Fruit fly (Drosophila melanogaster) whole organism: Measurements from ENCODE around the gene MED6.

Experiments
- CG8478 ChIP-seq: fragments of >200 bp; optimal IDR thresholded peaks from 2 replicates; lab custom pipeline; 2018; ENCODE audit warnings: inconsistent platforms
- Dll ChIP-seq: fragments of >200 bp; optimal IDR thresholded peaks from 2 replicates; lab custom pipeline; 2017
- EcR ChIP-seq, 2 experiments: fragments of >200 bp; optimal IDR thresholded peaks; 2 replicates each; lab custom pipeline; 2017; ENCODE audit warnings: missing biosample characterization in 2 of 2, missing genetic modification characterization in 2 of 2, missing genetic modification reagents in 2 of 2
- pan ChIP-seq: fragments of >200 bp; optimal IDR thresholded peaks from 2 replicates; lab custom pipeline; 2017
- psq ChIP-seq: fragments of >200 bp; optimal IDR thresholded peaks from 2 replicates; lab custom pipeline; 2017
- usp ChIP-seq: fragments of >200 bp; optimal IDR thresholded peaks from 2 replicates; lab custom pipeline; 2017; ENCODE audit warnings: missing biosample characterization, missing genetic modification characterization, mixed read lengths

dm6 chr3R:9730784-9731183 is 38.0 kb downstream of the MED6 start, which contains the start of gene FoxP:
- TF ChIP-seq usp: no peak
- TF ChIP-seq psq: no peak
- TF ChIP-seq CG8478: no peak
- no peak for TF ChIP-seq pan (lab: Kevin White, UChicago)
- no peak for TF ChIP-seq EcR (GFP tag; optimal IDR thresholded peaks at IDR 0.05; lab: Kevin White, UChicago)
- no peak for TF ChIP-seq Dll (lab: Kevin White, UChicago)
